Worm (Caenorhabditis elegans): ENCODE measurements around the gene ifbp-1.

DNA sequence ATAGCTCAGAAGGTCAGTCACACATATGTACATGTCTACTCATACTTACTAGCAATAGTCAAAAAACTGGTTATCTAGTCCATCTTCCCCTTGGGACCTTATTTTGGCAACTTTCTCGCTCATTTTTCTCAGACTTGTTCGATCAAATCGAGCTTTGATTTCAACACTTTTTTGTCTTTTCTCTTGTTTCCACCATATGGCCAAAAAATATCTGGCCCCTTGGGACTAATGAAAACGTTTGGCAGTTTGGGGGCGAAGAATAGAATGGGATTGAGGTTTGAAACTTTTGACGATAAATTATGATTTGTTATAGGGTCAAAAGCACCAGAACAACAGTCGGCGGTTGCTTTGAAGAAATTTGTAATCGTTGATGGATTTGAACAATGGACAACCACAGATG lies 27.6 kb downstream of the ifbp-1 start:
- TF ChIP-seq ztf-4 (tag; optimal IDR thresholded peaks at IDR 0.05) (no peak), unc-62 (GFP tag; optimal IDR thresholded peaks at IDR 0.05) (no peak), skn-1 (tag; optimal IDR thresholded peaks at IDR 0.05) (no peak), nhr-76 (tag; optimal IDR thresholded peaks at IDR 0.05) (no peak), fkh-8 (tag; optimal IDR thresholded peaks at IDR 0.05) (no peak), nhr-47 (tag; optimal IDR thresholded peaks at IDR 0.05) (no peak), unc-30 (tag; optimal IDR thresholded peaks at IDR 0.05) (no peak), nhr-237 (tag; optimal IDR thresholded peaks at IDR 0.05) (no peak), nhr-28 (tag; optimal IDR thresholded peaks at IDR 0.05) (no peak), nhr-77 (tag; optimal IDR thresholded peaks at IDR 0.05) (no peak), lir-3 (tag; optimal IDR thresholded peaks at IDR 0.05; ENCODE audit: poor library complexity) (no peak), lsy-2 (tag; optimal IDR thresholded peaks at IDR 0.05) (no peak)
